Worm (Caenorhabditis elegans): ENCODE measurements around the gene srlf-30.
A peak's percentile ranks its signal among the peaks of the same experiment; 100 is the strongest.

The srlf-30 gene

ce11 chrIV:10880264-10880663, 19.9 kb upstream of the srlf-30 start, which contains the start of gene fipr-15:
Gene fipr-15, plus strand, starts transcription at chrIV:10880564.
- no peak for TF ChIP-seq fkh-6 (tag; optimal IDR thresholded peaks at IDR 0.05)
- no peak for TF ChIP-seq ceh-45 (GFP tag; IDR thresholded peaks at IDR 0.05)
- TF ChIP-seq fax-1 (tag; optimal IDR thresholded peaks at IDR 0.05) = no peak

ce11 chrIV:10881230-10881629, 19.0 kb upstream of the srlf-30 start, which contains the start of gene F13E9.13:
Gene F13E9.13, plus strand, starts transcription at chrIV:10881546.
- TF ChIP-seq elt-2 (tag; optimal IDR thresholded peaks at IDR 0.05) = peak; percentile 86
- TF ChIP-seq ceh-19 (GFP tag; optimal IDR thresholded peaks at IDR 0.05) = no peak

ce11 chrIV:10884263-10884662, 15.9 kb upstream of the srlf-30 start, which contains the start of gene F13E9.5:
Gene F13E9.5, minus strand, starts transcription at chrIV:10884363.
- TF ChIP-seq madf-2 (tag; optimal IDR thresholded peaks at IDR 0.05) (no peak), unc-42 (tag; optimal IDR thresholded peaks at IDR 0.05) (no peak), tbx-7 (tag; optimal IDR thresholded peaks at IDR 0.05) (no peak), hlh-6 (tag; optimal IDR thresholded peaks at IDR 0.05) (no peak), pax-1 (tag; optimal IDR thresholded peaks at IDR 0.05) (no peak), fax-1 (tag; optimal IDR thresholded peaks at IDR 0.05) (no peak), hlh-15 (tag; optimal IDR thresholded peaks at IDR 0.05) (no peak), Y22D7AL.16 (tag; optimal IDR thresholded peaks at IDR 0.05) (no peak), pros-1 (tag; optimal IDR thresholded peaks at IDR 0.05) (no peak), pha-4 (tag; optimal IDR thresholded peaks at IDR 0.05) (no peak), ttx-3 (tag; optimal IDR thresholded peaks at IDR 0.05) (no peak), elt-2 (tag; optimal IDR thresholded peaks at IDR 0.05) (no peak), C38D4.7 (GFP tag; optimal IDR thresholded peaks at IDR 0.05) (no peak), ama-1 (optimal IDR thresholded peaks at IDR 0.05) (no peak)

- TF ChIP-seq sox-4 (tag; optimal IDR thresholded peaks at IDR 0.05) (no peak), syd-9 (tag; optimal IDR thresholded peaks at IDR 0.05) (no peak), ceh-9 (tag; optimal IDR thresholded peaks at IDR 0.05) (no peak), ceh-34 (tag; optimal IDR thresholded peaks at IDR 0.05) (no peak), ceh-22 (tag; optimal IDR thresholded peaks at IDR 0.05) (no peak), ceh-18 (tag; optimal IDR thresholded peaks at IDR 0.05) (no peak), hlh-30 (tag; optimal IDR thresholded peaks at IDR 0.05; ENCODE audit: insufficient read depth) (no peak), ceh-6 (GFP tag; optimal IDR thresholded peaks at IDR 0.05) (no peak), hlh-15 (tag; optimal IDR thresholded peaks at IDR 0.05) (no peak), nhr-232 (tag; optimal IDR thresholded peaks at IDR 0.05) (no peak), C08G9.2 (tag; optimal IDR thresholded peaks at IDR 0.05) (no peak), K09A11.1 (tag; optimal IDR thresholded peaks at IDR 0.05; ENCODE audit: insufficient read depth) (no peak), elt-2 (tag; optimal IDR thresholded peaks at IDR 0.05) (no peak), K02D7.2 (tag; optimal IDR thresholded peaks at IDR 0.05) (no peak), unc-42 (tag; optimal IDR thresholded peaks at IDR 0.05) (no peak), ceh-45 (GFP tag; IDR thresholded peaks at IDR 0.05) (no peak), elt-4 (tag; optimal IDR thresholded peaks at IDR 0.05) (no peak)
Measured at ce11 chrIV:10885915-10886314, 14.3 kb upstream of the srlf-30 start, which contains the start of gene srlf-11. Gene srlf-11, minus strand, starts transcription at chrIV:10886015.

ce11 chrIV:10887285-10887684, 12.9 kb upstream of the srlf-30 start, which contains the start of gene F13E9.16:
Gene F13E9.16, minus strand, starts transcription at chrIV:10887385.
- TF ChIP-seq unc-86 (tag; optimal IDR thresholded peaks at IDR 0.05) = no peak
- TF ChIP-seq unc-3 (GFP tag; conservative IDR thresholded peaks at IDR 0.05) = no peak
- TF ChIP-seq unc-3 (tag; optimal IDR thresholded peaks at IDR 0.05) = no peak
- no peak for TF ChIP-seq ttx-3 (tag; optimal IDR thresholded peaks at IDR 0.05)
- no peak for TF ChIP-seq F13H6.1 (tag; optimal IDR thresholded peaks at IDR 0.05)
- TF ChIP-seq npax-4 (tag; optimal IDR thresholded peaks at IDR 0.05) = no peak
- TF ChIP-seq hlh-15 (tag; optimal IDR thresholded peaks at IDR 0.05) = no peak
- no peak for TF ChIP-seq K02D7.2 (tag; optimal IDR thresholded peaks at IDR 0.05)
- no peak for TF ChIP-seq pat-9 (tag; optimal IDR thresholded peaks at IDR 0.05)
- TF ChIP-seq ceh-6 (GFP tag; optimal IDR thresholded peaks at IDR 0.05) = no peak
- no peak for TF ChIP-seq dve-1 (tag; optimal IDR thresholded peaks at IDR 0.05)
- TF ChIP-seq hlh-6 (tag; optimal IDR thresholded peaks at IDR 0.05) = no peak
- TF ChIP-seq ama-1 (optimal IDR thresholded peaks at IDR 0.05) = no peak
- TF ChIP-seq mec-3 (tag; optimal IDR thresholded peaks at IDR 0.05; ENCODE audit: borderline replicate concordance) = no peak
